Fruit fly (Drosophila melanogaster) whole organism, embryonic: ENCODE results near the gene Traf4.

Experiments used
- Atf3 ChIP-seq: fragments of 200-800 bp; sonication (Bioruptor generic); optimal IDR thresholded peaks from 3 replicates; lab custom pipeline; 2016; ENCODE audit warnings: missing biosample characterization, missing genetic modification characterization
- C15 ChIP-seq: fragments of 200-800 bp; sonication (Bioruptor generic); IDR thresholded peaks from 3 replicates; pipeline ENCODE4 v1.3.6; 2022; ENCODE audit warnings: missing biosample characterization, missing genetic modification characterization
- CG10979 ChIP-seq: fragments of 200-800 bp; sonication (Bioruptor generic); optimal IDR thresholded peaks from 2 replicates; lab custom pipeline; 2018; ENCODE audit warnings: missing biosample characterization, mild to moderate bottlenecking, missing genetic modification characterization, moderate library complexity
- CG11695 ChIP-seq: fragments of 200-800 bp; sonication (Bioruptor generic); IDR thresholded peaks from 3 replicates; pipeline ENCODE4 v1.3.6; 2022; ENCODE audit warnings: missing biosample characterization, missing genetic modification characterization
- CG12104 ChIP-seq: fragments of 200-800 bp; sonication (Bioruptor generic); optimal IDR thresholded peaks from 3 replicates; lab custom pipeline; 2016; ENCODE audit warnings: missing biosample characterization, missing genetic modification characterization
- CG12769 ChIP-seq: fragments of 200-800 bp; sonication (Bioruptor generic); optimal IDR thresholded peaks from 2 replicates; lab custom pipeline; 2019; ENCODE audit warnings: missing biosample characterization, mild to moderate bottlenecking, missing genetic modification characterization, moderate library complexity
- CG14965 ChIP-seq: fragments of 200-800 bp; sonication (Bioruptor generic); optimal IDR thresholded peaks from 2 replicates; lab custom pipeline; 2016; ENCODE audit warnings: missing biosample characterization, missing genetic modification characterization, borderline replicate concordance
- CG17186 ChIP-seq: fragments of 200-800 bp; sonication (Bioruptor generic); optimal IDR thresholded peaks from 3 replicates; lab custom pipeline; 2017; ENCODE audit warnings: missing biosample characterization, missing genetic modification reagents, missing genetic modification characterization
- CG2889 ChIP-seq: fragments of 200-800 bp; sonication (Bioruptor generic); IDR thresholded peaks from 3 replicates; pipeline ENCODE4 v1.3.6; 2022; ENCODE audit warnings: missing biosample characterization, missing genetic modification characterization
- CG31441 ChIP-seq: fragments of 200-800 bp; sonication (Bioruptor generic); IDR thresholded peaks from 2 replicates; pipeline ENCODE4 v1.3.6; 2022; ENCODE audit warnings: missing biosample characterization, missing genetic modification characterization
- CG3281 ChIP-seq: fragments of 200-800 bp; sonication (Bioruptor generic); optimal IDR thresholded peaks from 3 replicates; lab custom pipeline; 2017; ENCODE audit warnings: missing biosample characterization, mild to moderate bottlenecking, missing genetic modification characterization
- CG42726 ChIP-seq: fragments of 200-800 bp; sonication (Bioruptor generic); IDR thresholded peaks from 2 replicates; pipeline ENCODE4 v1.3.6; 2022; ENCODE audit warnings: missing biosample characterization, missing genetic modification characterization; ENCODE audit not compliant: partially characterized antibody
- CG4360 ChIP-seq: fragments of 200-800 bp; sonication (Bioruptor generic); IDR thresholded peaks from 2 replicates; pipeline ENCODE4 v1.3.6; 2022; ENCODE audit warnings: missing biosample characterization, missing genetic modification characterization
- CG7372 ChIP-seq: fragments of 200-800 bp; sonication (Bioruptor generic); IDR thresholded peaks from 2 replicates; pipeline ENCODE4 v1.3.6; 2022; ENCODE audit warnings: missing biosample characterization, missing genetic modification characterization
- CG8290 ChIP-seq, 3 experiments: fragments of 200-800 bp; sonication (Bioruptor generic); optimal IDR thresholded peaks; 2 replicates each; lab custom pipeline; 2016 to 2019; ENCODE audit warnings: missing biosample characterization in 3 of 3, missing genetic modification characterization in 3 of 3, mild to moderate bottlenecking in 2 of 3, moderate library complexity in 1 of 3
- CG9727 ChIP-seq: fragments of 200-800 bp; sonication (Bioruptor generic); optimal IDR thresholded peaks from 3 replicates; lab custom pipeline; 2017; ENCODE audit warnings: missing biosample characterization, mild to moderate bottlenecking, missing genetic modification characterization
- Dref ChIP-seq: fragments of 200-800 bp; sonication (Bioruptor generic); IDR thresholded peaks from 2 replicates; pipeline ENCODE4 v1.3.6; 2022; ENCODE audit warnings: missing biosample characterization, missing genetic modification characterization
- Gsc ChIP-seq: fragments of 200-800 bp; sonication (Bioruptor generic); IDR thresholded peaks from 2 replicates; pipeline ENCODE4 v1.3.6; 2022; ENCODE audit warnings: missing biosample characterization, missing genetic modification characterization
- HLH54F ChIP-seq: fragments of 200-800 bp; sonication (Bioruptor generic); optimal IDR thresholded peaks from 3 replicates; lab custom pipeline; 2016; ENCODE audit warnings: missing biosample characterization, missing genetic modification characterization
- Max ChIP-seq: fragments of 200-800 bp; sonication (Bioruptor generic); optimal IDR thresholded peaks from 2 replicates; lab custom pipeline; 2016; ENCODE audit warnings: missing biosample characterization, mild to moderate bottlenecking, missing genetic modification characterization
- NC2α ChIP-seq: fragments of 200-800 bp; sonication (Bioruptor generic); optimal IDR thresholded peaks from 2 replicates; lab custom pipeline; 2016; ENCODE audit warnings: missing biosample characterization, missing genetic modification characterization
- NFAT ChIP-seq: fragments of 200-800 bp; sonication (Bioruptor generic); IDR thresholded peaks from 2 replicates; pipeline ENCODE4 v1.3.6; 2022; ENCODE audit warnings: missing biosample characterization, missing genetic modification characterization
- Nf-YB ChIP-seq: fragments of 200-800 bp; sonication (Bioruptor generic); optimal IDR thresholded peaks from 3 replicates; lab custom pipeline; 2019; ENCODE audit warnings: missing biosample characterization, mild to moderate bottlenecking, missing genetic modification characterization, moderate library complexity
- NfI ChIP-seq: fragments of 200-800 bp; sonication (Bioruptor generic); optimal IDR thresholded peaks from 3 replicates; lab custom pipeline; 2018; ENCODE audit warnings: missing biosample characterization, mild to moderate bottlenecking, missing genetic modification characterization, moderate library complexity
- Sry-β ChIP-seq: fragments of 200-800 bp; sonication (Bioruptor generic); optimal IDR thresholded peaks from 2 replicates; lab custom pipeline; 2018; ENCODE audit warnings: missing biosample characterization, mild to moderate bottlenecking, missing genetic modification characterization, moderate library complexity
- TFAM ChIP-seq: fragments of 200-800 bp; sonication (Bioruptor generic); optimal IDR thresholded peaks from 2 replicates; lab custom pipeline; 2017; ENCODE audit warnings: missing biosample characterization, missing genetic modification characterization, inconsistent platforms
- Tbp ChIP-seq: fragments of >200 bp; optimal IDR thresholded peaks from 2 replicates; lab custom pipeline; 2018; ENCODE audit warnings: missing biosample characterization, missing genetic modification characterization
- ab ChIP-seq: fragments of 200-800 bp; sonication (Bioruptor generic); optimal IDR thresholded peaks from 2 replicates; lab custom pipeline; 2016; ENCODE audit warnings: missing biosample characterization, missing genetic modification characterization
- ara ChIP-seq: fragments of 200-800 bp; sonication (Bioruptor generic); IDR thresholded peaks from 2 replicates; pipeline ENCODE4 v1.3.6; 2022; ENCODE audit warnings: missing biosample characterization, missing genetic modification characterization
- bcd ChIP-seq: fragments of 200-800 bp; sonication (Bioruptor generic); optimal IDR thresholded peaks from 2 replicates; lab custom pipeline; 2017; ENCODE audit warnings: missing biosample characterization, mild to moderate bottlenecking, missing genetic modification characterization
- br ChIP-seq: fragments of >200 bp; optimal IDR thresholded peaks from 2 replicates; lab custom pipeline; 2017
- dysf ChIP-seq: fragments of 200-800 bp; sonication (Bioruptor generic); IDR thresholded peaks from 3 replicates; pipeline ENCODE4 v1.3.6; 2022; ENCODE audit warnings: missing biosample characterization, missing genetic modification characterization
- ken ChIP-seq: fragments of 200-800 bp; sonication (Bioruptor generic); IDR thresholded peaks from 3 replicates; pipeline ENCODE4 v1.3.6; 2022; ENCODE audit warnings: missing biosample characterization, missing genetic modification characterization
- lab ChIP-seq: fragments of 200-800 bp; sonication (Bioruptor generic); optimal IDR thresholded peaks from 3 replicates; lab custom pipeline; 2017; ENCODE audit warnings: missing biosample characterization, missing genetic modification characterization, mild to moderate bottlenecking, moderate library complexity, missing genetic modification reagents
- onecut ChIP-seq: fragments of 200-800 bp; sonication (Bioruptor generic); IDR thresholded peaks from 2 replicates; pipeline ENCODE4 v1.3.6; 2022; ENCODE audit warnings: missing biosample characterization, missing genetic modification characterization
- pan ChIP-seq, 4 experiments: fragments of >200 bp in 3 of 4; fragments of 200-800 bp in 1 of 4; sonication (Bioruptor generic) in 1 of 4; optimal IDR thresholded peaks in 3 of 4; IDR thresholded peaks in 1 of 4; 2 replicates each; pipeline versions ENCODE4 v1.3.6 to Lab custom; 2017 to 2022; ENCODE audit warnings: missing biosample characterization in 2 of 4, missing genetic modification characterization in 2 of 4, mixed read lengths in 1 of 4
- phol ChIP-seq: fragments of 200-800 bp; sonication (Bioruptor generic); optimal IDR thresholded peaks from 3 replicates; lab custom pipeline; 2018; ENCODE audit warnings: missing biosample characterization, mild to moderate bottlenecking, missing genetic modification characterization, moderate library complexity
- seq ChIP-seq: fragments of 200-800 bp; sonication (Bioruptor generic); IDR thresholded peaks from 2 replicates; pipeline ENCODE4 v1.3.6; 2022; ENCODE audit warnings: missing biosample characterization, missing genetic modification characterization
- sisA ChIP-seq: fragments of 200-800 bp; sonication (Bioruptor generic); IDR thresholded peaks from 2 replicates; pipeline ENCODE4 v1.3.6; 2022; ENCODE audit warnings: missing biosample characterization, missing genetic modification characterization
- slbo ChIP-seq: fragments of 200-800 bp; sonication (Bioruptor generic); IDR thresholded peaks from 2 replicates; pipeline ENCODE4 v1.3.6; 2022; ENCODE audit warnings: missing biosample characterization, missing genetic modification characterization
- slp2 ChIP-seq: fragments of 200-800 bp; sonication (Bioruptor generic); optimal IDR thresholded peaks from 2 replicates; lab custom pipeline; 2016; ENCODE audit warnings: missing biosample characterization, missing genetic modification characterization
- stwl ChIP-seq: fragments of 200-800 bp; sonication (Bioruptor generic); optimal IDR thresholded peaks from 3 replicates; lab custom pipeline; 2018; ENCODE audit warnings: missing biosample characterization, mild to moderate bottlenecking, missing genetic modification characterization, moderate library complexity
- tgo ChIP-seq: fragments of 200-800 bp; sonication (Bioruptor generic); IDR thresholded peaks from 3 replicates; pipeline ENCODE4 v1.3.6; 2022; ENCODE audit warnings: missing biosample characterization, missing genetic modification characterization
- tll ChIP-seq, 2 experiments: fragments of 200-800 bp in 1 of 2; fragments of >200 bp in 1 of 2; sonication (Bioruptor generic) in 1 of 2; optimal IDR thresholded peaks; 2 replicates each; lab custom pipeline; 2017 to 2019; ENCODE audit warnings: missing biosample characterization in 2 of 2, missing genetic modification characterization in 2 of 2, mild to moderate bottlenecking in 1 of 2, moderate library complexity in 1 of 2
- trh ChIP-seq: fragments of 200-800 bp; sonication (Bioruptor generic); optimal IDR thresholded peaks from 2 replicates; lab custom pipeline; 2016; ENCODE audit warnings: missing biosample characterization, missing genetic modification characterization
- twi ChIP-seq: fragments of 200-800 bp; optimal IDR thresholded peaks from 2 replicates; lab custom pipeline; 2019; ENCODE audit warnings: missing biosample characterization, mild to moderate bottlenecking, missing genetic modification characterization, moderate library complexity
- tx ChIP-seq: fragments of 200-800 bp; sonication (Bioruptor generic); optimal IDR thresholded peaks from 2 replicates; lab custom pipeline; 2016; ENCODE audit warnings: missing biosample characterization, missing genetic modification characterization
- usp ChIP-seq: fragments of >200 bp; optimal IDR thresholded peaks from 2 replicates; lab custom pipeline; 2017; ENCODE audit warnings: missing biosample characterization, missing genetic modification characterization
- zfh1 ChIP-seq: fragments of 200-800 bp; sonication (Bioruptor generic); IDR thresholded peaks from 3 replicates; pipeline ENCODE4 v1.3.6; 2022; ENCODE audit warnings: missing biosample characterization, missing genetic modification characterization

The Traf4 gene

dm6 chr2L:4332962-4333757 is 28.6 kb upstream of the Traf4 start (continued):
- TF ChIP-seq CG17186 (GFP tag; lab: Kevin White, UChicago), result no peak
- TF ChIP-seq ken (GFP tag; lab: Robert Waterston, UW), result peak; percentile 88
- TF ChIP-seq lab, result peak; percentile 91
- peak; percentile 85 for TF ChIP-seq sisA (GFP tag; lab: Robert Waterston, UW)
- TF ChIP-seq slp2 (GFP tag; lab: Kevin White, UChicago), result peak; percentile 69
- TF ChIP-seq NfI (GFP tag; lab: Kevin White, UChicago), result peak; percentile 83
- TF ChIP-seq phol (tag; lab: Kevin White, UChicago), result peak; percentile 83
- TF ChIP-seq Max (GFP tag; lab: Kevin White, UChicago), result peak; percentile 75
- TF ChIP-seq Tbp, result peak; percentile 31
- TF ChIP-seq usp (GFP tag; lab: Kevin White, UChicago), result no peak
- TF ChIP-seq CG11695 (GFP tag; lab: Robert Waterston, UW), result peak; percentile 84
- TF ChIP-seq Gsc (GFP tag; lab: Robert Waterston, UW), result peak; percentile 59; the same call in 1 of the 2 replicates
- TF ChIP-seq CG8290 (GFP tag; optimal IDR thresholded peaks at IDR 0.05; lab: Kevin White, UChicago), result no peak
- peak in 1 of 2 experiments; percentile 70 for TF ChIP-seq CG8290 (tag; optimal IDR thresholded peaks at IDR 0.05; lab: Kevin White, UChicago)
- peak; percentile 87 for TF ChIP-seq CG3281 (GFP tag; lab: Kevin White, UChicago)
- TF ChIP-seq Dref (GFP tag; lab: Robert Waterston, UW), result no peak
- TF ChIP-seq CG2889, result peak; percentile 50
- TF ChIP-seq CG9727 (GFP tag; lab: Kevin White, UChicago), result peak; percentile 87
- peak; percentile 92 for TF ChIP-seq CG12769 (tag; lab: Kevin White, UChicago)
- TF ChIP-seq dysf (GFP tag; lab: Robert Waterston, UW), result peak; percentile 83
- peak; percentile 50 for TF ChIP-seq CG12104 (GFP tag; lab: Kevin White, UChicago)
- TF ChIP-seq CG31441 (GFP tag; lab: Robert Waterston, UW), result peak; percentile 80
- peak; percentile 34 for TF ChIP-seq CG14965 (GFP tag; lab: Kevin White, UChicago)
- peak; percentile 82 for TF ChIP-seq bcd
- TF ChIP-seq seq (GFP tag; lab: Robert Waterston, UW), result peak; percentile 76
- TF ChIP-seq tx (GFP tag; lab: Kevin White, UChicago), result peak; percentile 81
- TF ChIP-seq CG4360 (GFP tag; lab: Robert Waterston, UW), result peak; percentile 43
- TF ChIP-seq zfh1 (GFP tag; lab: Robert Waterston, UW), result peak; percentile 87
- TF ChIP-seq HLH54F, result peak; percentile 80
- TF ChIP-seq onecut (GFP tag; lab: Robert Waterston, UW), result peak; percentile 66
- peak; percentile 4 for TF ChIP-seq Atf3 (GFP tag; lab: Kevin White, UChicago)
- peak; percentile 78 for TF ChIP-seq tgo
- no peak for TF ChIP-seq br
- TF ChIP-seq twi, result peak; percentile 11
- peak; percentile 82 for TF ChIP-seq ara (GFP tag; lab: Robert Waterston, UW)
- TF ChIP-seq Nf-YB, result peak; percentile 58
- no peak for TF ChIP-seq pan (optimal IDR thresholded peaks at IDR 0.05; lab: Kevin White, UChicago)
- TF ChIP-seq pan (GFP tag; optimal IDR thresholded peaks at IDR 0.05 in 1 of 2, IDR thresholded peaks at IDR 0.05 in 1 of 2), result peak in 1 of 2 experiments; percentile 89
- TF ChIP-seq NFAT (GFP tag; lab: Robert Waterston, UW), result peak; percentile 74; the same call in 1 of the 2 replicates
- peak; percentile 84 for TF ChIP-seq slbo
- no peak for TF ChIP-seq C15 (GFP tag; lab: Robert Waterston, UW)
- TF ChIP-seq stwl (tag; lab: Kevin White, UChicago), result no peak
- peak; percentile 78 for TF ChIP-seq CG10979 (tag; lab: Kevin White, UChicago)
- TF ChIP-seq NC2α (GFP tag; lab: Kevin White, UChicago), result peak; percentile 72
- TF ChIP-seq Sry-β, result peak; percentile 93
- no peak for TF ChIP-seq CG42726
- peak; percentile 67 for TF ChIP-seq CG7372 (GFP tag; lab: Robert Waterston, UW)
- peak; percentile 26 for TF ChIP-seq trh (GFP tag; lab: Kevin White, UChicago)
- no peak for TF ChIP-seq ab (GFP tag; lab: Kevin White, UChicago)
- peak in 1 of 2 experiments; percentile 29 for TF ChIP-seq tll (GFP tag; optimal IDR thresholded peaks at IDR 0.05; lab: Kevin White, UChicago)
- TF ChIP-seq TFAM (GFP tag; lab: Kevin White, UChicago), result peak; percentile 2
